Worm (Caenorhabditis elegans) whole organism, L4 larva: ENCODE data around the gene inx-7.

ENCODE experiments used
- aly-2 ChIP-seq: sonication (generic microtip); optimal IDR thresholded peaks from 2 replicates; lab custom pipeline; 2018; ENCODE audit warnings: missing biosample characterization, missing genetic modification characterization
- ama-1 ChIP-seq: fragments of 150-350 bp; optimal IDR thresholded peaks from 2 replicates; lab custom pipeline; 2014; ENCODE audit warnings: inconsistent platforms, mixed read lengths
- ceh-28 ChIP-seq: fragments of 150-350 bp; optimal IDR thresholded peaks from 2 replicates; lab custom pipeline; 2014; ENCODE audit warnings: missing biosample characterization, missing genetic modification reagents, missing genetic modification characterization
- nhr-11 ChIP-seq: fragments of 150-350 bp; optimal IDR thresholded peaks from 2 replicates; lab custom pipeline; 2014; ENCODE audit warnings: missing biosample characterization, missing genetic modification characterization
- pqm-1 ChIP-seq: sonication (generic microtip); optimal IDR thresholded peaks from 2 replicates; lab custom pipeline; 2017; ENCODE audit warnings: missing biosample characterization, missing genetic modification characterization
- skn-1 ChIP-seq: fragments of 150-350 bp; optimal IDR thresholded peaks from 2 replicates; lab custom pipeline; 2014; ENCODE audit warnings: missing biosample characterization, missing genetic modification characterization
- snpc-1.2 ChIP-seq: fragments of 200-800 bp; sonication (Bioruptor generic); IDR thresholded peaks from 2 replicates; pipeline ENCODE4 v1.3.6; 2022; ENCODE audit warnings: missing genetic modification reagents, missing genetic modification characterization, missing compliant biosample characterization
- unc-39 ChIP-seq: sonication (generic microtip); optimal IDR thresholded peaks from 2 replicates; lab custom pipeline; 2017; ENCODE audit warnings: missing biosample characterization, missing genetic modification characterization

ce11 chrIV:5952966-5953365 is 6.5 kb upstream of the inx-7 start:
- TF ChIP-seq snpc-1.2 (GFP tag; lab: Robert Waterston, UW) (no peak), nhr-11 (no peak), aly-2 (tag; lab: Kevin White, UChicago) (no peak), ama-1 (lab: Kevin White, UChicago) (no peak), unc-39 (tag; lab: Kevin White, UChicago) (no peak), skn-1 (no peak), pqm-1 (no peak), ceh-28 (tag; lab: Kevin White, UChicago) (no peak)
